Worm (Caenorhabditis elegans) whole organism, mixed stage, embryonic: Measurements from ENCODE around the gene grl-19.

Experiments used
- ceh-43 ChIP-seq: fragments of 200-800 bp; sonication (Bioruptor generic); optimal IDR thresholded peaks from 2 replicates; lab custom pipeline; 2018; ENCODE audit warnings: mild to moderate bottlenecking, missing genetic modification characterization, moderate library complexity, missing compliant biosample characterization
- ceh-83 ChIP-seq: fragments of 200-800 bp; sonication (Bioruptor generic); optimal IDR thresholded peaks from 2 replicates; lab custom pipeline; 2018; ENCODE audit warnings: mild to moderate bottlenecking, missing genetic modification characterization, missing compliant biosample characterization
- elt-3 ChIP-seq: fragments of 150-350 bp; optimal IDR thresholded peaks from 2 replicates; lab custom pipeline; 2014; ENCODE audit warnings: missing biosample characterization, missing genetic modification characterization
- ham-2 ChIP-seq: fragments of 200-800 bp; sonication (Bioruptor generic); optimal IDR thresholded peaks from 2 replicates; lab custom pipeline; 2018; ENCODE audit warnings: mild to moderate bottlenecking, missing genetic modification characterization, missing compliant biosample characterization
- lsy-2 ChIP-seq: fragments of 150-350 bp; optimal IDR thresholded peaks from 2 replicates; lab custom pipeline; 2014; ENCODE audit warnings: missing biosample characterization, missing genetic modification characterization
- nhr-12 ChIP-seq: fragments of 150-350 bp; optimal IDR thresholded peaks from 2 replicates; lab custom pipeline; 2014; ENCODE audit warnings: missing biosample characterization, missing genetic modification characterization
- nhr-237 ChIP-seq: fragments of 150-350 bp; optimal IDR thresholded peaks from 2 replicates; lab custom pipeline; 2014; ENCODE audit warnings: missing biosample characterization, missing genetic modification characterization
- nhr-28 ChIP-seq: fragments of 150-350 bp; optimal IDR thresholded peaks from 2 replicates; lab custom pipeline; 2014; ENCODE audit warnings: missing biosample characterization, missing genetic modification characterization
- snpc-4 ChIP-seq: fragments of 150-350 bp; optimal IDR thresholded peaks from 2 replicates; lab custom pipeline; 2014; ENCODE audit warnings: missing biosample characterization, missing genetic modification characterization
- unc-39 ChIP-seq: fragments of 150-350 bp; optimal IDR thresholded peaks from 2 replicates; lab custom pipeline; 2014; ENCODE audit warnings: missing biosample characterization, missing genetic modification characterization
- unc-62 ChIP-seq: fragments of 150-350 bp; optimal IDR thresholded peaks from 2 replicates; lab custom pipeline; 2014; ENCODE audit warnings: missing biosample characterization, missing genetic modification reagents, missing genetic modification characterization
- ztf-11 ChIP-seq: fragments of 150-350 bp; optimal IDR thresholded peaks from 2 replicates; lab custom pipeline; 2014; ENCODE audit warnings: missing biosample characterization, missing genetic modification characterization

- TF ChIP-seq nhr-12 = no peak
- no peak for TF ChIP-seq lsy-2
- TF ChIP-seq ceh-43 = no peak
- TF ChIP-seq unc-39 (tag; lab: Kevin White, UChicago) = no peak
- no peak for TF ChIP-seq elt-3 (tag; lab: Kevin White, UChicago)
- no peak for TF ChIP-seq nhr-28 (tag; lab: Kevin White, UChicago)
- TF ChIP-seq ztf-11 = no peak
- no peak for TF ChIP-seq snpc-4 (tag; lab: Kevin White, UChicago)
- TF ChIP-seq unc-62 (GFP tag; lab: Kevin White, UChicago) = no peak
- no peak for TF ChIP-seq nhr-237 (tag; lab: Kevin White, UChicago)
- no peak for TF ChIP-seq ham-2 (GFP tag; lab: Kevin White, UChicago)
- TF ChIP-seq ceh-83 (GFP tag; lab: Kevin White, UChicago) = no peak
These were observed 40.9 kb upstream of the grl-19 start for ce11 chrIV:293163-293755.
